Worm (Caenorhabditis elegans) whole organism, midembryonic: ENCODE results near the gene E02C12.9.

ENCODE experiments used
- T22C8.4 ChIP-seq: fragments of 200-800 bp; sonication (Bioruptor generic); IDR thresholded peaks from 2 replicates; pipeline ENCODE4 v1.3.6; 2022; ENCODE audit warnings: missing genetic modification characterization, missing compliant biosample characterization
- cog-1 ChIP-seq: sonication (generic microtip); optimal IDR thresholded peaks from 2 replicates; lab custom pipeline; 2016; ENCODE audit warnings: missing genetic modification characterization, missing compliant biosample characterization
- flt-1 ChIP-seq: fragments of 200-800 bp; sonication (Bioruptor generic); IDR thresholded peaks from 2 replicates; pipeline ENCODE4 v1.3.6; 2022; ENCODE audit warnings: missing genetic modification characterization, missing compliant biosample characterization
- klf-2 ChIP-seq: fragments of 200-800 bp; sonication (Bioruptor generic); conservative IDR thresholded peaks from 2 replicates; pipeline ENCODE4 v1.3.6; 2022; ENCODE audit warnings: missing genetic modification reagents, missing genetic modification characterization, missing compliant biosample characterization
- med-1 ChIP-seq: sonication (generic microtip); optimal IDR thresholded peaks from 2 replicates; lab custom pipeline; 2017; ENCODE audit warnings: missing genetic modification characterization, mild to moderate bottlenecking, missing compliant biosample characterization, antibody characterized with exemption, missing genetic modification reagents; ENCODE audit not compliant: insufficient read depth
- ref-1 ChIP-seq: fragments of 200-800 bp; sonication (Bioruptor generic); conservative IDR thresholded peaks from 2 replicates; pipeline ENCODE4 v1.3.6; 2022; ENCODE audit warnings: missing genetic modification reagents, missing genetic modification characterization, missing compliant biosample characterization
- tab-1 ChIP-seq: fragments of 200-800 bp; sonication (Bioruptor generic); IDR thresholded peaks from 2 replicates; pipeline ENCODE4 v1.3.6; 2022; ENCODE audit warnings: missing genetic modification characterization, missing compliant biosample characterization
- ztf-23 ChIP-seq: fragments of 200-800 bp; sonication (Bioruptor generic); IDR thresholded peaks from 2 replicates; pipeline ENCODE4 v1.3.6; 2022; ENCODE audit warnings: missing genetic modification reagents, missing genetic modification characterization, missing compliant biosample characterization
- ztf-29 ChIP-seq: fragments of 200-800 bp; sonication (Bioruptor generic); IDR thresholded peaks from 2 replicates; pipeline ENCODE4 v1.3.6; 2022; ENCODE audit warnings: missing genetic modification reagents, missing genetic modification characterization, missing compliant biosample characterization

E02C12.9 gene

ce11 chrV:9332611-9333315, 42.5 kb downstream of the E02C12.9 start:
- TF ChIP-seq flt-1 (GFP tag; lab: Robert Waterston, UW) (no peak), ztf-29 (GFP tag; lab: Robert Waterston, UW) (no peak), ref-1 (GFP tag; lab: Robert Waterston, UW) (no peak), T22C8.4 (no peak), klf-2 (no peak), ztf-23 (GFP tag; lab: Robert Waterston, UW) (no peak), med-1 (GFP tag; lab: Kevin White, UChicago) (no peak), cog-1 (tag; lab: Kevin White, UChicago) (no peak), tab-1 (GFP tag; lab: Robert Waterston, UW) (no peak)

DNA sequence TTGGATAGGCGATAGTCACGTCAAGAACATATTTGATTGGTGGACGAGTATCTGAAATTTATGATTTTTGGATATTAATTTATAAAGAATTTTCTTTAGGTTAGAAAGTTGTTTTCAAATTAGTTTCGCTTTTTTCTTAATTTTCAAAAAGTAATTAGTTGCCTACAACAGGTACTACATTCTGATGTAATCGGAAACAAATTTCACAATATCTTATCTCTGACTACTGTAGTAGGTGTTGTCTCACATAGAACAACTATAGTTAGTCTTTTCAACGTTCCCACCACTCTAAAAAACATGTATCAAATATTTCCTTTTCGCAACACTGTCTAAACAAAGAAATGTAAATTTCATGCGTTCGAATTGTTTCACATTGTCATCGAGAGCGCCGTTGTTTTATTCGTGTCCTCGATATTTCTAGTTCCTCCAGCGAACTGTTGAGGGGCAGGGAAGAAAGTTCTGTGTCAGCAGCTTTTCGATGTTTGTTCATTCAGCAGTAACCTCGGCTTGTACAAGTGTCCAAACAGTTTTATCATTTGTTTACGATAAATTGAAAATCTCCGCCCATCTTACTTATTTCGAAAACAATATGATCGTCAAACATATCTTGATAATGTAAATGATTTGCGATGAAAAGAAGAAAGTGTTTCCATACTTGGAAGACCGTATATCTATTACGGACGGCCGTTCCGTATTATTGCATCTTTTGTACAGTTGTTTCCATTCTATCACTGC, 45.9 kb downstream of the E02C12.9 start:
- TF ChIP-seq ztf-23 (GFP tag; lab: Robert Waterston, UW) (no peak), tab-1 (GFP tag; lab: Robert Waterston, UW) (no peak), flt-1 (GFP tag; lab: Robert Waterston, UW) (no peak), ref-1 (GFP tag; lab: Robert Waterston, UW) (no peak), klf-2 (no peak), med-1 (GFP tag; lab: Kevin White, UChicago) (no peak), ztf-29 (GFP tag; lab: Robert Waterston, UW) (no peak), cog-1 (tag; lab: Kevin White, UChicago) (no peak), T22C8.4 (no peak)

DNA sequence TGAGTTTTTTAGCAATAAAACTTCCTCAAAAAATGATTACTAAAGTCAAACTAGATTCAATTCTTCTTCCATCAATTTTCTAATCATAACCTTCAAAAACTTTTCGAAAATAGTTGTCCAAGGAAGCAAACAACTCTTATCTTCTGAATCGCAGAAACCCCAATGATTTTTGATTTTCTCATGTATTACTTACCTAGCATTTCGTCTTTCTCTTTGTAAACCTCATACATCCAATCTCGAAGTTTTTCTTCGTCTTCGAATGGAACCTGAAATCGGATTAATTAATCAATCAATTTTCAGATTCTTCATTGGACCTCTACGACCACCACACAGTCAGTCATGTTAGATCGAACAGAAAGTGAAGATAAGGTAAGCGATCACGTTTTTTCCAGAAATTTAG, 46.6 kb downstream of the E02C12.9 start, which contains the start of gene K07B1.4:
Gene K07B1.4, plus strand, starts transcription at position 301 of the 400 bp plus-strand sequence.
- TF ChIP-seq tab-1 (GFP tag; lab: Robert Waterston, UW), result no peak
- TF ChIP-seq med-1 (GFP tag; lab: Kevin White, UChicago), result no peak
- no peak for TF ChIP-seq cog-1 (tag; lab: Kevin White, UChicago)
- TF ChIP-seq klf-2, result no peak
- no peak for TF ChIP-seq flt-1 (GFP tag; lab: Robert Waterston, UW)
- no peak for TF ChIP-seq ref-1 (GFP tag; lab: Robert Waterston, UW)
- TF ChIP-seq ztf-29 (GFP tag; lab: Robert Waterston, UW), result no peak
- no peak for TF ChIP-seq T22C8.4
- TF ChIP-seq ztf-23 (GFP tag; lab: Robert Waterston, UW), result no peak

ce11 chrV:9327691-9328090, 47.6 kb downstream of the E02C12.9 start:
- TF ChIP-seq ref-1 (GFP tag; lab: Robert Waterston, UW) (no peak), flt-1 (GFP tag; lab: Robert Waterston, UW) (no peak), ztf-29 (GFP tag; lab: Robert Waterston, UW) (no peak), cog-1 (tag; lab: Kevin White, UChicago) (no peak), med-1 (GFP tag; lab: Kevin White, UChicago) (no peak), T22C8.4 (no peak), klf-2 (no peak), ztf-23 (GFP tag; lab: Robert Waterston, UW) (no peak), tab-1 (GFP tag; lab: Robert Waterston, UW) (no peak)

DNA sequence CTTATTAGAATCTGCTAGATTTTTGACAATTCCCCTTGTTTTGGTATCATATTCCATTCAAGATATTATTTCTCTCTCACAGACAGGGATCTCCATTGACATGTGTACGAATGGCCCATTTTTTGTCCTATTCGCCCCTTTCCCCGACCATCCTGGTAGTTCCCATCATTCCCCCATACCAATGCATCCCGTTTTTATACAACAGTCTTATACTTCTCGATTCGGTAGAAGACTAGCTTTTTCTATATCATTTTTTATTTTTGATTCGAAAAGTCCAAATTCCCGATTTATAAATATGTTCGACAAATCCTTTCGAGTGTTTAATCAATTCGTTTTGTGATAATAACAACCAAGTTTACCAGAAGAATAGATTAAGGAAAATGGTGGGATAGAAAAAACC, 48.4 kb downstream of the E02C12.9 start:
- TF ChIP-seq ref-1 (GFP tag; lab: Robert Waterston, UW) (no peak), T22C8.4 (no peak), med-1 (GFP tag; lab: Kevin White, UChicago) (no peak), klf-2 (no peak), cog-1 (tag; lab: Kevin White, UChicago) (no peak), flt-1 (GFP tag; lab: Robert Waterston, UW) (no peak), ztf-23 (GFP tag; lab: Robert Waterston, UW) (no peak), tab-1 (GFP tag; lab: Robert Waterston, UW) (no peak), ztf-29 (GFP tag; lab: Robert Waterston, UW) (no peak)

ce11 chrV:9324167-9324566, 51.1 kb downstream of the E02C12.9 start:
- TF ChIP-seq T22C8.4, result no peak
- TF ChIP-seq cog-1 (tag; lab: Kevin White, UChicago), result no peak
